Fruit fly (Drosophila melanogaster): Measurements from ENCODE around the gene CG11594.

- no peak for TF ChIP-seq Clk (GFP tag; optimal IDR thresholded peaks at IDR 0.05)
- peak; percentile 13 for TF ChIP-seq cic (GFP tag; optimal IDR thresholded peaks at IDR 0.05)
- no peak for TF ChIP-seq CG7045 (GFP tag; optimal IDR thresholded peaks at IDR 0.05)
- TF ChIP-seq CG14711 (tag; optimal IDR thresholded peaks at IDR 0.05) = peak; percentile 15
- TF ChIP-seq CG5204 (GFP tag; optimal IDR thresholded peaks at IDR 0.05) = no peak
- TF ChIP-seq kay (GFP tag; ENCODE audit: borderline replicate concordance) = no peak
- TF ChIP-seq cnc (optimal IDR thresholded peaks at IDR 0.05) = no peak
- no peak for TF ChIP-seq toe (GFP tag; optimal IDR thresholded peaks at IDR 0.05)
- no peak for TF ChIP-seq CG12768 (GFP tag; optimal IDR thresholded peaks at IDR 0.05)
- TF ChIP-seq Crg-1 (GFP tag; optimal IDR thresholded peaks at IDR 0.05) = no peak
Measured at dm6 chr3L:4021260-4021831, 4.5 kb downstream of the CG11594 start, which contains the start of gene Mul1.

All from whole organism, adult.